Worm (Caenorhabditis elegans): ENCODE measurements around the gene Y41D4A.3.

The Y41D4A.3 gene

DNA sequence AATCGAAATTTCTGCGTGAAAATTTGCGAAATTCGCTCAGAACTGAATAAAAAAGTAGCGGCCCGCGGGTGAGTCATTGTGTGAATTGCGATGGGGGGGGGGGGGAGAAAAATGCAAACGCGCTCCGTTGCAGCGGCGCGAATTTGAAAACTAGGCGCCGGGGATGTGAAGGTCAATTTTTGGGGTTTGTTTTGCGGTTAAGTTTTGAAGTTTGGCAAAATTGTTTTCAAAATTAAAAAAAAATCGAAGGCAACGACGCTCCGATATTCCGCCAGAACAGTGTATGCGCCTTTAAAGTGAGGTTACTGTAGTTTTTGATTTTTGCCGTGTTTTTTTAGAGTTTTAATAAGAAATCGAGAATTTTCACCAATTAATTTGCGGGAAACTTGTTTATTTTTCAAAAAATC is 15.3 kb upstream of the Y41D4A.3 start (continued):
- TF ChIP-seq ztf-11 (tag; optimal IDR thresholded peaks at IDR 0.05) (no peak), lin-39 (tag; optimal IDR thresholded peaks at IDR 0.05) (no peak), Y5F2A.4 (GFP tag; optimal IDR thresholded peaks at IDR 0.05) (no peak), nhr-237 (tag; optimal IDR thresholded peaks at IDR 0.05) (no peak), lin-29 (GFP tag; IDR thresholded peaks at IDR 0.05) (no peak), spr-1 (tag; optimal IDR thresholded peaks at IDR 0.05) (no peak), Y48G9A.11 (GFP tag; IDR thresholded peaks at IDR 0.05) (peak; percentile 93), aha-1 (tag) (peak; percentile 90), nhr-11 (tag; optimal IDR thresholded peaks at IDR 0.05) (no peak), aly-2 (tag; optimal IDR thresholded peaks at IDR 0.05) (no peak), mes-2 (tag; optimal IDR thresholded peaks at IDR 0.05; ENCODE audit: poor library complexity, severe bottlenecking) (peak; percentile 70), ztf-7 (tag; optimal IDR thresholded peaks at IDR 0.05) (no peak), F49E8.2 (tag; optimal IDR thresholded peaks at IDR 0.05; ENCODE audit: borderline replicate concordance) (peak; percentile 49), saeg-2 (GFP tag; IDR thresholded peaks at IDR 0.05) (no peak), egl-43 (GFP tag; IDR thresholded peaks at IDR 0.05) (0 out of 2 replicates have a peak, but pooled peaks have one; percentile 39), daf-19 (GFP tag; conservative IDR thresholded peaks at IDR 0.05) (no peak), dve-1 (tag; optimal IDR thresholded peaks at IDR 0.05; ENCODE audit: insufficient read depth) (no peak), F37D6.2 (tag; optimal IDR thresholded peaks at IDR 0.05) (no peak), F10B5.3 (tag; optimal IDR thresholded peaks at IDR 0.05) (no peak), pha-4 (GFP tag; IDR thresholded peaks at IDR 0.05) (no peak; the same call in 1 of the 2 replicates), pha-4 (tag; optimal IDR thresholded peaks at IDR 0.05) (no peak), jun-1 (tag; optimal IDR thresholded peaks at IDR 0.05) (no peak), dpl-1 (GFP tag; optimal IDR thresholded peaks at IDR 0.05) (peak; percentile 81), attf-4 (tag; optimal IDR thresholded peaks at IDR 0.05) (no peak), ceh-20 (GFP tag; IDR thresholded peaks at IDR 0.05) (no peak), D1046.2 (GFP tag; IDR thresholded peaks at IDR 0.05) (no peak), snpc-1.2 (GFP tag; IDR thresholded peaks at IDR 0.05) (no peak), tra-1 (GFP tag; IDR thresholded peaks at IDR 0.05) (no peak), mdl-1 (tag; optimal IDR thresholded peaks at IDR 0.05) (no peak), egl-27 (tag; optimal IDR thresholded peaks at IDR 0.05) (no peak), ceh-44 (GFP tag; IDR thresholded peaks at IDR 0.05) (no peak), mep-1 (tag; optimal IDR thresholded peaks at IDR 0.05) (peak; percentile 47), hmg-1.1 (GFP tag; IDR thresholded peaks at IDR 0.05) (peak; percentile 30; the same call in 1 of the 2 replicates), ZK337.2 (GFP tag; IDR thresholded peaks at IDR 0.05) (no peak), lim-7 (GFP tag; IDR thresholded peaks at IDR 0.05) (no peak), pqm-1 (tag; optimal IDR thresholded peaks at IDR 0.05) (no peak), dmd-8 (GFP tag; IDR thresholded peaks at IDR 0.05) (no peak), nhr-25 (tag; optimal IDR thresholded peaks at IDR 0.05; ENCODE audit: borderline replicate concordance, insufficient read depth) (no peak), unc-39 (tag; optimal IDR thresholded peaks at IDR 0.05) (no peak), madf-9 (GFP tag; conservative IDR thresholded peaks at IDR 0.05) (no peak), lin-38 (GFP tag; IDR thresholded peaks at IDR 0.05) (peak; percentile 95), duxl-1 (tag; optimal IDR thresholded peaks at IDR 0.05; ENCODE audit: poor library complexity) (no peak), ces-1 (GFP tag; optimal IDR thresholded peaks at IDR 0.05) (no peak), unc-130 (GFP tag; optimal IDR thresholded peaks at IDR 0.05) (no peak), F26F4.8 (GFP tag; conservative IDR thresholded peaks at IDR 0.05) (no peak), daf-16 (GFP tag; optimal IDR thresholded peaks at IDR 0.05) (no peak), daf-16 (tag; optimal IDR thresholded peaks at IDR 0.05) (no peak), gei-8 (GFP tag; optimal IDR thresholded peaks at IDR 0.05) (no peak), zfp-3 (GFP tag; conservative IDR thresholded peaks at IDR 0.05) (no peak), ZK546.5 (tag; optimal IDR thresholded peaks at IDR 0.05) (no peak), lir-3 (tag; optimal IDR thresholded peaks at IDR 0.05) (no peak), ceh-32 (tag; optimal IDR thresholded peaks at IDR 0.05; ENCODE audit: poor library complexity) (no peak)

Data from whole organism, L4 larva.